Fruit fly (Drosophila melanogaster): ENCODE measurements around the gene mRpL2.
A peak's percentile ranks its signal among the peaks of the same experiment; 100 is the strongest.

The mRpL2 gene

dm6 chr3L:11113198-11114197 lies 7.1 kb upstream of the mRpL2 start, which contains the start of gene Sod1 (continued):
- TF ChIP-seq CG17802 (tag; optimal IDR thresholded peaks at IDR 0.05) = peak; percentile 89
- TF ChIP-seq CG16815 (GFP tag; optimal IDR thresholded peaks at IDR 0.05) = no peak
- no peak for TF ChIP-seq CG13424 (tag; optimal IDR thresholded peaks at IDR 0.05)
- no peak for TF ChIP-seq seq (GFP tag; IDR thresholded peaks at IDR 0.05)
- TF ChIP-seq mirr (GFP tag; optimal IDR thresholded peaks at IDR 0.05) = no peak
- TF ChIP-seq NC2α (GFP tag; optimal IDR thresholded peaks at IDR 0.05) = no peak
- TF ChIP-seq p53 (GFP tag; optimal IDR thresholded peaks at IDR 0.05) = no peak
- TF ChIP-seq CG10654 (GFP tag; optimal IDR thresholded peaks at IDR 0.05) = no peak
- TF ChIP-seq jumu (GFP tag; optimal IDR thresholded peaks at IDR 0.05) = no peak
- no peak for TF ChIP-seq Hr39 (optimal IDR thresholded peaks at IDR 0.05)
- no peak for TF ChIP-seq az2 (GFP tag; optimal IDR thresholded peaks at IDR 0.05)
- no peak for TF ChIP-seq CG17186 (GFP tag; optimal IDR thresholded peaks at IDR 0.05)
- TF ChIP-seq CG11723 (GFP tag; optimal IDR thresholded peaks at IDR 0.05) = no peak
- no peak for TF ChIP-seq CG10959 (GFP tag; IDR thresholded peaks at IDR 0.05)
- no peak for TF ChIP-seq CHES-1-like (GFP tag; optimal IDR thresholded peaks at IDR 0.05)
- TF ChIP-seq sens (GFP tag) = peak; percentile 69
- no peak for TF ChIP-seq CG16863 (GFP tag; optimal IDR thresholded peaks at IDR 0.05)
- TF ChIP-seq Dbx (GFP tag; IDR thresholded peaks at IDR 0.05) = no peak
- no peak for TF ChIP-seq fd102C (GFP tag; optimal IDR thresholded peaks at IDR 0.05)
- TF ChIP-seq fd96Cb (tag; optimal IDR thresholded peaks at IDR 0.05) = no peak
- no peak for TF ChIP-seq CG30403 (GFP tag; optimal IDR thresholded peaks at IDR 0.05)
- no peak for TF ChIP-seq lilli (GFP tag; optimal IDR thresholded peaks at IDR 0.05)
- no peak for TF ChIP-seq CG4854 (GFP tag; optimal IDR thresholded peaks at IDR 0.05)
- TF ChIP-seq emc (GFP tag; optimal IDR thresholded peaks at IDR 0.05) = no peak
- no peak for TF ChIP-seq bigmax (GFP tag; optimal IDR thresholded peaks at IDR 0.05)
- no peak for TF ChIP-seq CG9932 (GFP tag; IDR thresholded peaks at IDR 0.05)
- no peak for TF ChIP-seq pum (GFP tag; optimal IDR thresholded peaks at IDR 0.05)
- TF ChIP-seq Hey (tag; optimal IDR thresholded peaks at IDR 0.05) = no peak
- no peak for TF ChIP-seq caup (GFP tag; optimal IDR thresholded peaks at IDR 0.05; ENCODE audit: severe bottlenecking)
- peak; percentile 9 for TF ChIP-seq Dek (tag; optimal IDR thresholded peaks at IDR 0.05)
- no peak for TF ChIP-seq gce (GFP tag; IDR thresholded peaks at IDR 0.05)
- TF ChIP-seq CG11560 (tag; IDR thresholded peaks at IDR 0.05) = no peak
- 0 out of 2 replicates have a peak, but pooled peaks have one; percentile 22 for TF ChIP-seq stc (GFP tag; IDR thresholded peaks at IDR 0.05)
- TF ChIP-seq CG8281 (tag; optimal IDR thresholded peaks at IDR 0.05) = no peak
- no peak for TF ChIP-seq CG1602 (GFP tag; optimal IDR thresholded peaks at IDR 0.05)
- no peak for TF ChIP-seq CG1792 (GFP tag; optimal IDR thresholded peaks at IDR 0.05)
- no peak for TF ChIP-seq NfI (GFP tag; optimal IDR thresholded peaks at IDR 0.05)
- TF ChIP-seq klu (GFP tag; IDR thresholded peaks at IDR 0.05) = no peak
- no peak for TF ChIP-seq yki (optimal IDR thresholded peaks at IDR 0.05)
- TF ChIP-seq PHDP (tag; optimal IDR thresholded peaks at IDR 0.05) = peak; percentile 25
- TF ChIP-seq zfh2 (GFP tag; optimal IDR thresholded peaks at IDR 0.05) = no peak
- no peak for TF ChIP-seq Poxn (GFP tag; IDR thresholded peaks at IDR 0.05)
- no peak for TF ChIP-seq unpg (GFP tag; optimal IDR thresholded peaks at IDR 0.05)
- no peak for TF ChIP-seq CG9876 (GFP tag; optimal IDR thresholded peaks at IDR 0.05)
- TF ChIP-seq prd (optimal IDR thresholded peaks at IDR 0.05) = no peak
- no peak for TF ChIP-seq prd (GFP tag; IDR thresholded peaks at IDR 0.05)
- TF ChIP-seq CG31441 (GFP tag; IDR thresholded peaks at IDR 0.05) = no peak
- TF ChIP-seq trem (tag; optimal IDR thresholded peaks at IDR 0.05) = no peak
- TF ChIP-seq knrl (GFP tag; IDR thresholded peaks at IDR 0.05; ENCODE audit: partially characterized antibody) = peak; percentile 12; the same call in 1 of the 3 replicates
- TF ChIP-seq MTF-1 (GFP tag; optimal IDR thresholded peaks at IDR 0.05; ENCODE audit: borderline replicate concordance) = no peak
- TF ChIP-seq CG34376 (GFP tag; optimal IDR thresholded peaks at IDR 0.05) = no peak

Measured in whole organism, embryonic.